Worm (Caenorhabditis elegans): Measurements from ENCODE around the gene F53E10.6.
"Not testable (repeated sequence)": the region's sequence is repeated elsewhere in the genome, so short reads cannot be mapped to it uniquely, and the experiment has no call there.

Gene F53E10.6

ce11 chrV:2600543-2600942 is 2.3 kb downstream of the F53E10.6 start (continued):
- TF ChIP-seq nhr-179 (tag; optimal IDR thresholded peaks at IDR 0.05) (no peak), aptf-3 (GFP tag; IDR thresholded peaks at IDR 0.05) (no peak), rpc-1 (optimal IDR thresholded peaks at IDR 0.05) (no peak), rpc-1 (tag; optimal IDR thresholded peaks at IDR 0.05) (no peak), F10E7.11 (tag; optimal IDR thresholded peaks at IDR 0.05) (no peak), bed-1 (GFP tag; IDR thresholded peaks at IDR 0.05) (no peak), madf-3 (GFP tag; IDR thresholded peaks at IDR 0.05) (peak; percentile 81; the same call in 1 of the 2 replicates), tbx-9 (tag; optimal IDR thresholded peaks at IDR 0.05; ENCODE audit: borderline replicate concordance) (no peak), egrh-3 (GFP tag; IDR thresholded peaks at IDR 0.05) (0 out of 2 replicates have a peak, but pooled peaks have one; percentile 11), nhr-120 (GFP tag; IDR thresholded peaks at IDR 0.05) (no peak), F23B12.7 (tag; optimal IDR thresholded peaks at IDR 0.05; ENCODE audit: insufficient read depth) (peak; percentile 27), cebp-2 (GFP tag; IDR thresholded peaks at IDR 0.05) (0 out of 2 replicates have a peak, but pooled peaks have one; percentile 58), snpc-4 (GFP tag; optimal IDR thresholded peaks at IDR 0.05) (no peak), snpc-4 (tag; optimal IDR thresholded peaks at IDR 0.05) (peak in 2 of 4 experiments; percentile 47 to 57), ztf-18 (tag; optimal IDR thresholded peaks at IDR 0.05) (peak; percentile 46), xnd-1 (tag; optimal IDR thresholded peaks at IDR 0.05) (peak; percentile 53), nhr-80 (tag; optimal IDR thresholded peaks at IDR 0.05) (peak; percentile 35), ztf-26 (tag; optimal IDR thresholded peaks at IDR 0.05) (peak; percentile 56), somi-1 (GFP tag; optimal IDR thresholded peaks at IDR 0.05) (no peak), attf-3 (GFP tag; conservative IDR thresholded peaks at IDR 0.05) (peak; percentile 68), hsf-1 (GFP tag; IDR thresholded peaks at IDR 0.05) (no peak), tlf-1 (GFP tag; optimal IDR thresholded peaks at IDR 0.05) (peak; percentile 71), attf-6 (GFP tag; IDR thresholded peaks at IDR 0.05) (0 out of 2 replicates have a peak, but pooled peaks have one; percentile 29), pbrm-1 (GFP tag; IDR thresholded peaks at IDR 0.05) (peak; percentile 95), snpc-1.3 (tag; optimal IDR thresholded peaks at IDR 0.05; ENCODE audit: insufficient read depth) (no peak), ets-4 (GFP tag; optimal IDR thresholded peaks at IDR 0.05) (no peak), chd-7 (tag; optimal IDR thresholded peaks at IDR 0.05) (no peak), aptf-2 (GFP tag; conservative IDR thresholded peaks at IDR 0.05) (peak; percentile 53; the same call in 1 of the 2 replicates), nfya-1 (tag; optimal IDR thresholded peaks at IDR 0.05; ENCODE audit: borderline replicate concordance, insufficient read depth) (no peak), him-1 (tag; optimal IDR thresholded peaks at IDR 0.05) (no peak), sdz-38 (tag; optimal IDR thresholded peaks at IDR 0.05) (no peak), nhr-90 (tag; optimal IDR thresholded peaks at IDR 0.05) (no peak), lin-26 (GFP tag; IDR thresholded peaks at IDR 0.05) (peak; percentile 51; the same call in 1 of the 2 replicates), mel-28 (tag; optimal IDR thresholded peaks at IDR 0.05; ENCODE audit: borderline replicate concordance) (no peak)

- not testable (repeated sequence) for TF ChIP-seq ceh-79 (tag; optimal IDR thresholded peaks at IDR 0.05); hmg-20 (GFP tag; IDR thresholded peaks at IDR 0.05); aptf-3 (GFP tag; IDR thresholded peaks at IDR 0.05)
Measured at ce11 chrV:2598830-2599229, 4.0 kb downstream of the F53E10.6 start, which contains the start of gene F53E10.5. TSS of gene F53E10.5 (minus strand) at chrV:2598930.

- TF ChIP-seq him-1 (tag; optimal IDR thresholded peaks at IDR 0.05): no peak
- peak; percentile 70 for TF ChIP-seq hsf-1 (GFP tag; IDR thresholded peaks at IDR 0.05)
- TF ChIP-seq dox-1 (GFP tag; IDR thresholded peaks at IDR 0.05): peak; percentile 22; the same call in 1 of the 2 replicates
- TF ChIP-seq rpc-1 (optimal IDR thresholded peaks at IDR 0.05): no peak
- TF ChIP-seq rpc-1 (tag; optimal IDR thresholded peaks at IDR 0.05): no peak
- TF ChIP-seq madf-6 (GFP tag; IDR thresholded peaks at IDR 0.05): peak; percentile 54; the same call in 1 of the 2 replicates
- TF ChIP-seq nhr-120 (GFP tag; IDR thresholded peaks at IDR 0.05): no peak
- 0 out of 2 replicates have a peak, but pooled peaks have one; percentile 34 for TF ChIP-seq zfh-2 (GFP tag; conservative IDR thresholded peaks at IDR 0.05)
- TF ChIP-seq ceh-40 (GFP tag; IDR thresholded peaks at IDR 0.05): no peak
- no peak for TF ChIP-seq D2030.7 (GFP tag; IDR thresholded peaks at IDR 0.05)
- no peak for TF ChIP-seq K11D2.4 (GFP tag; IDR thresholded peaks at IDR 0.05)
- TF ChIP-seq nfyb-1 (GFP tag; IDR thresholded peaks at IDR 0.05): no peak
- no peak for TF ChIP-seq atf-7 (tag; optimal IDR thresholded peaks at IDR 0.05)
- no peak for TF ChIP-seq unc-62 (GFP tag; optimal IDR thresholded peaks at IDR 0.05)
- TF ChIP-seq madf-8 (GFP tag; conservative IDR thresholded peaks at IDR 0.05): peak; percentile 32; the same call in 1 of the 2 replicates
- TF ChIP-seq B0261.1 (tag; optimal IDR thresholded peaks at IDR 0.05): no peak
Measured at ce11 chrV:2595720-2596119, 7.1 kb downstream of the F53E10.6 start.

Data from whole organism, young adult.